Fruit fly (Drosophila melanogaster) whole organism, embryonic: ENCODE measurements around the gene gcm.

Experiments used
- Aef1 ChIP-seq: fragments of 200-800 bp; sonication (Bioruptor generic); IDR thresholded peaks from 3 replicates; pipeline ENCODE4 v1.3.6; 2022; ENCODE audit warnings: missing biosample characterization, missing genetic modification characterization
- Antp ChIP-seq: fragments of 200-800 bp; sonication (Bioruptor generic); optimal IDR thresholded peaks from 3 replicates; lab custom pipeline; 2016; ENCODE audit warnings: missing biosample characterization, missing genetic modification characterization
- Bgb ChIP-seq: fragments of 200-800 bp; sonication (Bioruptor generic); IDR thresholded peaks from 2 replicates; pipeline ENCODE4 v1.3.6; 2022; ENCODE audit warnings: missing biosample characterization, missing genetic modification characterization; ENCODE audit not compliant: partially characterized antibody
- BtbVII ChIP-seq: fragments of 200-800 bp; sonication (Bioruptor generic); optimal IDR thresholded peaks from 3 replicates; lab custom pipeline; 2017; ENCODE audit warnings: missing biosample characterization, mild to moderate bottlenecking, missing genetic modification characterization
- CG10979 ChIP-seq: fragments of 200-800 bp; sonication (Bioruptor generic); optimal IDR thresholded peaks from 2 replicates; lab custom pipeline; 2018; ENCODE audit warnings: missing biosample characterization, mild to moderate bottlenecking, missing genetic modification characterization, moderate library complexity
- CG12236 ChIP-seq: fragments of 200-800 bp; sonication (Bioruptor generic); optimal IDR thresholded peaks from 2 replicates; lab custom pipeline; 2016; ENCODE audit warnings: missing biosample characterization, missing genetic modification characterization
- CG12659 ChIP-seq: fragments of 200-800 bp; sonication (Bioruptor generic); optimal IDR thresholded peaks from 3 replicates; lab custom pipeline; 2017; ENCODE audit warnings: mild to moderate bottlenecking, missing biosample characterization, missing genetic modification reagents, missing genetic modification characterization
- CG13775 ChIP-seq: fragments of 200-800 bp; sonication (Bioruptor generic); optimal IDR thresholded peaks from 3 replicates; lab custom pipeline; 2017; ENCODE audit warnings: missing biosample characterization, mild to moderate bottlenecking, missing genetic modification characterization
- CG15073 ChIP-seq: fragments of 200-800 bp; sonication (Bioruptor generic); optimal IDR thresholded peaks from 2 replicates; lab custom pipeline; 2016; ENCODE audit warnings: missing biosample characterization, missing genetic modification characterization
- CG15269 ChIP-seq: fragments of 200-800 bp; sonication (Bioruptor generic); optimal IDR thresholded peaks from 2 replicates; lab custom pipeline; 2018; ENCODE audit warnings: missing biosample characterization, mild to moderate bottlenecking, missing genetic modification characterization, moderate library complexity
- CG1603 ChIP-seq: fragments of 200-800 bp; sonication (Bioruptor generic); optimal IDR thresholded peaks from 2 replicates; lab custom pipeline; 2019; ENCODE audit warnings: missing biosample characterization, mild to moderate bottlenecking, missing genetic modification characterization, moderate library complexity
- CG17385 ChIP-seq: fragments of 200-800 bp; sonication (Bioruptor generic); optimal IDR thresholded peaks from 3 replicates; lab custom pipeline; 2018; ENCODE audit warnings: missing biosample characterization, mild to moderate bottlenecking, missing genetic modification characterization
- CG2116 ChIP-seq: fragments of 200-800 bp; sonication (Bioruptor generic); optimal IDR thresholded peaks from 3 replicates; lab custom pipeline; 2018; ENCODE audit warnings: missing biosample characterization, mild to moderate bottlenecking, missing genetic modification characterization
- CG2129 ChIP-seq: fragments of 200-800 bp; sonication (Bioruptor generic); IDR thresholded peaks from 2 replicates; pipeline ENCODE4 v1.3.6; 2022; ENCODE audit warnings: missing biosample characterization, missing genetic modification characterization; ENCODE audit not compliant: partially characterized antibody
- CG2199 ChIP-seq: fragments of 200-800 bp; sonication (Bioruptor generic); IDR thresholded peaks from 3 replicates; pipeline ENCODE4 v1.3.6; 2022; ENCODE audit warnings: missing biosample characterization, missing genetic modification characterization
- CG42726 ChIP-seq: fragments of 200-800 bp; sonication (Bioruptor generic); IDR thresholded peaks from 2 replicates; pipeline ENCODE4 v1.3.6; 2022; ENCODE audit warnings: missing biosample characterization, missing genetic modification characterization; ENCODE audit not compliant: partially characterized antibody
- CG4360 ChIP-seq: fragments of 200-800 bp; sonication (Bioruptor generic); IDR thresholded peaks from 2 replicates; pipeline ENCODE4 v1.3.6; 2022; ENCODE audit warnings: missing biosample characterization, missing genetic modification characterization
- CG6272 ChIP-seq: fragments of 200-800 bp; sonication (Bioruptor generic); IDR thresholded peaks from 2 replicates; pipeline ENCODE4 v1.3.6; 2022; ENCODE audit warnings: missing biosample characterization, missing genetic modification characterization
- CG8089 ChIP-seq: fragments of 200-800 bp; sonication (Bioruptor generic); optimal IDR thresholded peaks from 3 replicates; lab custom pipeline; 2016; ENCODE audit warnings: missing biosample characterization, missing genetic modification characterization
- CTCF ChIP-seq: fragments of 200-800 bp; sonication (Bioruptor generic); optimal IDR thresholded peaks from 2 replicates; lab custom pipeline; 2017; ENCODE audit warnings: missing biosample characterization, mild to moderate bottlenecking, missing genetic modification characterization, moderate library complexity
- Dll ChIP-seq: fragments of 200-800 bp; sonication (Bioruptor generic); IDR thresholded peaks from 4 replicates; pipeline ENCODE4 v1.3.6; 2022; ENCODE audit warnings: missing biosample characterization, missing genetic modification characterization; ENCODE audit not compliant: partially characterized antibody
- Doc2 ChIP-seq: fragments of 200-800 bp; sonication (Bioruptor generic); IDR thresholded peaks from 2 replicates; pipeline ENCODE4 v1.3.6; 2022; ENCODE audit warnings: missing biosample characterization, missing genetic modification characterization
- Dp ChIP-seq: fragments of 200-800 bp; sonication (Bioruptor generic); optimal IDR thresholded peaks from 2 replicates; lab custom pipeline; 2018; ENCODE audit warnings: missing biosample characterization, mild to moderate bottlenecking, missing genetic modification characterization, moderate library complexity
- H2.0 ChIP-seq: fragments of 200-800 bp; sonication (Bioruptor generic); IDR thresholded peaks from 2 replicates; pipeline ENCODE4 v1.3.6; 2022; ENCODE audit warnings: missing biosample characterization, missing genetic modification characterization
- HLH4C ChIP-seq: fragments of 200-800 bp; sonication (Bioruptor generic); IDR thresholded peaks from 3 replicates; pipeline ENCODE4 v1.3.6; 2022; ENCODE audit warnings: missing biosample characterization, missing genetic modification characterization; ENCODE audit not compliant: partially characterized antibody
- HLHmδ ChIP-seq: fragments of 200-800 bp; sonication (Bioruptor generic); optimal IDR thresholded peaks from 2 replicates; lab custom pipeline; 2018; ENCODE audit warnings: missing biosample characterization, mild to moderate bottlenecking, missing genetic modification characterization, moderate library complexity
- HmgZ ChIP-seq: fragments of 200-800 bp; sonication (Bioruptor generic); optimal IDR thresholded peaks from 2 replicates; lab custom pipeline; 2018; ENCODE audit warnings: missing biosample characterization, mild to moderate bottlenecking, missing genetic modification characterization
- MTF-1 ChIP-seq: fragments of 200-800 bp; sonication (Bioruptor generic); optimal IDR thresholded peaks from 2 replicates; lab custom pipeline; 2018; ENCODE audit warnings: missing biosample characterization, mild to moderate bottlenecking, missing genetic modification characterization, borderline replicate concordance
- PHDP ChIP-seq: fragments of 200-800 bp; sonication (Bioruptor generic); optimal IDR thresholded peaks from 3 replicates; lab custom pipeline; 2018; ENCODE audit warnings: missing biosample characterization, mild to moderate bottlenecking, missing genetic modification characterization, moderate library complexity
- Ptx1 ChIP-seq: fragments of 200-800 bp; sonication (Bioruptor generic); IDR thresholded peaks from 2 replicates; pipeline ENCODE4 v1.3.6; 2022; ENCODE audit warnings: missing biosample characterization, missing genetic modification characterization
- Side ChIP-seq: fragments of 200-800 bp; sonication (Bioruptor generic); optimal IDR thresholded peaks from 2 replicates; lab custom pipeline; 2016; ENCODE audit warnings: missing biosample characterization, missing genetic modification characterization
- Sry-δ ChIP-seq: fragments of 200-800 bp; sonication (Bioruptor generic); optimal IDR thresholded peaks from 2 replicates; lab custom pipeline; 2016; ENCODE audit warnings: missing biosample characterization, missing genetic modification characterization
- YL-1 ChIP-seq: fragments of 200-800 bp; sonication (Bioruptor generic); optimal IDR thresholded peaks from 3 replicates; lab custom pipeline; 2017; ENCODE audit warnings: missing biosample characterization, mild to moderate bottlenecking, missing genetic modification characterization
- ato ChIP-seq: fragments of 200-800 bp; sonication (Bioruptor generic); IDR thresholded peaks from 2 replicates; pipeline ENCODE4 v1.3.6; 2022; ENCODE audit warnings: missing biosample characterization, missing genetic modification characterization; ENCODE audit not compliant: partially characterized antibody
- cas ChIP-seq: fragments of 200-800 bp; sonication (Bioruptor generic); IDR thresholded peaks from 2 replicates; pipeline ENCODE4 v1.3.6; 2022; ENCODE audit warnings: missing biosample characterization, missing genetic modification characterization
- crol ChIP-seq: fragments of 200-800 bp; sonication (Bioruptor generic); IDR thresholded peaks from 2 replicates; pipeline ENCODE4 v1.3.6; 2022; ENCODE audit warnings: missing biosample characterization, missing genetic modification characterization
- ems ChIP-seq: fragments of 200-800 bp; sonication (Bioruptor generic); optimal IDR thresholded peaks from 3 replicates; lab custom pipeline; 2016; ENCODE audit warnings: missing biosample characterization, missing genetic modification characterization
- eyg ChIP-seq: fragments of 200-800 bp; sonication (Bioruptor generic); optimal IDR thresholded peaks from 3 replicates; lab custom pipeline; 2016; ENCODE audit warnings: missing biosample characterization, missing genetic modification characterization
- gce ChIP-seq: fragments of 200-800 bp; sonication (Bioruptor generic); IDR thresholded peaks from 3 replicates; pipeline ENCODE4 v1.3.6; 2022; ENCODE audit warnings: missing biosample characterization, missing genetic modification characterization
- inv ChIP-seq: fragments of 200-800 bp; sonication (Bioruptor generic); IDR thresholded peaks from 2 replicates; pipeline ENCODE4 v1.3.6; 2022; ENCODE audit warnings: missing biosample characterization, missing genetic modification characterization; ENCODE audit not compliant: partially characterized antibody
- lilli ChIP-seq: fragments of 200-800 bp; sonication (Bioruptor generic); optimal IDR thresholded peaks from 3 replicates; lab custom pipeline; 2016; ENCODE audit warnings: missing biosample characterization, missing genetic modification characterization
- oc ChIP-seq: fragments of 200-800 bp; sonication (Bioruptor generic); optimal IDR thresholded peaks from 2 replicates; lab custom pipeline; 2018; ENCODE audit warnings: missing biosample characterization, mild to moderate bottlenecking, missing genetic modification characterization, moderate library complexity
- pfk ChIP-seq: fragments of 200-800 bp; sonication (Bioruptor generic); optimal IDR thresholded peaks from 2 replicates; lab custom pipeline; 2018; ENCODE audit warnings: missing biosample characterization, mild to moderate bottlenecking, missing genetic modification characterization, moderate library complexity
- psq ChIP-seq: fragments of 200-800 bp; sonication (Bioruptor generic); optimal IDR thresholded peaks from 2 replicates; lab custom pipeline; 2017; ENCODE audit warnings: missing biosample characterization, missing genetic modification characterization
- seq ChIP-seq: fragments of 200-800 bp; sonication (Bioruptor generic); IDR thresholded peaks from 2 replicates; pipeline ENCODE4 v1.3.6; 2022; ENCODE audit warnings: missing biosample characterization, missing genetic modification characterization
- sim ChIP-seq: fragments of 200-800 bp; sonication (Bioruptor generic); IDR thresholded peaks from 2 replicates; pipeline ENCODE4 v1.3.6; 2022; ENCODE audit warnings: missing biosample characterization, missing genetic modification characterization
- sna ChIP-seq: fragments of 200-800 bp; sonication (Bioruptor generic); IDR thresholded peaks from 2 replicates; pipeline ENCODE4 v1.3.6; 2022; ENCODE audit warnings: missing biosample characterization, missing genetic modification characterization; ENCODE audit not compliant: partially characterized antibody
- sr ChIP-seq: fragments of 200-800 bp; sonication (Bioruptor generic); IDR thresholded peaks from 3 replicates; pipeline ENCODE4 v1.3.6; 2022; ENCODE audit warnings: missing biosample characterization, missing genetic modification characterization
- stwl ChIP-seq: fragments of 200-800 bp; sonication (Bioruptor generic); optimal IDR thresholded peaks from 3 replicates; lab custom pipeline; 2018; ENCODE audit warnings: missing biosample characterization, mild to moderate bottlenecking, missing genetic modification characterization, moderate library complexity
- wek ChIP-seq: fragments of 200-800 bp; sonication (Bioruptor generic); optimal IDR thresholded peaks from 3 replicates; lab custom pipeline; 2018; ENCODE audit warnings: missing biosample characterization, mild to moderate bottlenecking, missing genetic modification characterization, moderate library complexity

gcm gene

dm6 chr2L:9616654-9617053 is 35.1 kb upstream of the gcm start (continued):
- TF ChIP-seq cas (GFP tag; lab: Robert Waterston, UW) (0 out of 2 replicates have a peak, but pooled peaks have one; percentile 38), Dll (GFP tag; lab: Robert Waterston, UW) (peak; percentile 78), CTCF (peak; percentile 52), YL-1 (GFP tag; lab: Kevin White, UChicago) (peak; percentile 53), oc (tag; lab: Kevin White, UChicago) (peak; percentile 37), PHDP (peak; percentile 5), pfk (GFP tag; lab: Kevin White, UChicago) (no peak), sim (no peak), CG1603 (tag; lab: Kevin White, UChicago) (peak; percentile 87), ems (GFP tag; lab: Kevin White, UChicago) (peak; percentile 25), H2.0 (GFP tag; lab: Robert Waterston, UW) (peak; percentile 45; the same call in 1 of the 2 replicates), CG2129 (GFP tag; lab: Robert Waterston, UW) (peak; percentile 26; the same call in 1 of the 2 replicates), CG2199 (0 out of 3 replicates have a peak, but pooled peaks have one; percentile 56), eyg (no peak), gce (GFP tag; lab: Robert Waterston, UW) (0 out of 3 replicates have a peak, but pooled peaks have one; percentile 36), Bgb (GFP tag; lab: Robert Waterston, UW) (peak; percentile 94), CG15269 (peak; percentile 16), Antp (peak; percentile 61), HmgZ (tag; lab: Kevin White, UChicago) (peak; percentile 88), Aef1 (GFP tag; lab: Robert Waterston, UW) (peak; percentile 61; the same call in 2 of the 3 replicates), crol (GFP tag; lab: Robert Waterston, UW) (peak; percentile 16; the same call in 1 of the 2 replicates), sna (GFP tag; lab: Robert Waterston, UW) (peak; percentile 42; the same call in 1 of the 2 replicates), CG17385 (peak; percentile 53), HLHmδ (peak; percentile 28), psq (GFP tag; lab: Kevin White, UChicago) (no peak), ato (peak; percentile 63; the same call in 1 of the 2 replicates), inv (GFP tag; lab: Robert Waterston, UW) (peak; percentile 63), wek (GFP tag; lab: Kevin White, UChicago) (peak; percentile 39), CG6272 (peak; percentile 6; the same call in 1 of the 2 replicates), Ptx1 (GFP tag; lab: Robert Waterston, UW) (peak; percentile 29; the same call in 1 of the 2 replicates), CG13775 (GFP tag; lab: Kevin White, UChicago) (peak; percentile 20), CG2116 (GFP tag; lab: Kevin White, UChicago) (peak; percentile 100), Sry-δ (GFP tag; lab: Kevin White, UChicago) (peak; percentile 87), lilli (GFP tag; lab: Kevin White, UChicago) (peak; percentile 63), sr (GFP tag; lab: Robert Waterston, UW) (peak; percentile 36; the same call in 1 of the 3 replicates), seq (GFP tag; lab: Robert Waterston, UW) (peak; percentile 63; the same call in 1 of the 2 replicates), CG10979 (tag; lab: Kevin White, UChicago) (no peak), MTF-1 (GFP tag; lab: Kevin White, UChicago) (peak; percentile 0), CG15073 (GFP tag; lab: Kevin White, UChicago) (no peak), stwl (tag; lab: Kevin White, UChicago) (peak; percentile 71), Side (GFP tag; lab: Kevin White, UChicago) (peak; percentile 58), CG4360 (peak; percentile 78), HLH4C (GFP tag; lab: Robert Waterston, UW) (peak; percentile 74), CG12236 (GFP tag; lab: Kevin White, UChicago) (no peak), BtbVII (GFP tag; lab: Kevin White, UChicago) (peak; percentile 16), CG8089 (GFP tag; lab: Kevin White, UChicago) (peak; percentile 39), Dp (GFP tag; lab: Kevin White, UChicago) (peak; percentile 74), CG12659 (GFP tag; lab: Kevin White, UChicago) (peak; percentile 80), Doc2 (no peak), CG42726 (peak; percentile 84)
